Worm (Caenorhabditis elegans) whole organism, early embryonic: ENCODE data around the gene nspb-2.

ENCODE experiments used
- B0310.2 ChIP-seq: sonication (generic microtip); optimal IDR thresholded peaks from 2 replicates; lab custom pipeline; 2016; ENCODE audit warnings: mild to moderate bottlenecking, missing genetic modification characterization, missing compliant biosample characterization
- F13C5.2 ChIP-seq: sonication (generic microtip); optimal IDR thresholded peaks from 2 replicates; lab custom pipeline; 2017; ENCODE audit warnings: mild to moderate bottlenecking, missing genetic modification characterization, inconsistent platforms, missing compliant biosample characterization
- aly-1 ChIP-seq: sonication (generic microtip); optimal IDR thresholded peaks from 2 replicates; lab custom pipeline; 2016; ENCODE audit warnings: missing genetic modification characterization, missing compliant biosample characterization
- ama-1 ChIP-seq: fragments of 150-350 bp; optimal IDR thresholded peaks from 2 replicates; lab custom pipeline; 2014
- ceh-13 ChIP-seq: fragments of 200-800 bp; sonication (Bioruptor generic); optimal IDR thresholded peaks from 2 replicates; lab custom pipeline; 2018; ENCODE audit warnings: mild to moderate bottlenecking, missing genetic modification characterization, missing compliant biosample characterization
- ceh-36 ChIP-seq: sonication (generic microtip); optimal IDR thresholded peaks from 2 replicates; lab custom pipeline; 2016; ENCODE audit warnings: missing genetic modification characterization, inconsistent platforms, missing compliant biosample characterization
- ets-7 ChIP-seq: sonication (generic microtip); optimal IDR thresholded peaks from 2 replicates; lab custom pipeline; 2016; ENCODE audit warnings: missing genotype, missing genetic modification characterization, missing compliant biosample characterization
- flt-1 ChIP-seq: fragments of 200-800 bp; sonication (Bioruptor generic); IDR thresholded peaks from 2 replicates; pipeline ENCODE4 v1.3.6; 2022; ENCODE audit warnings: missing genetic modification characterization, missing compliant biosample characterization
- hmbx-1 ChIP-seq: sonication (generic microtip); optimal IDR thresholded peaks from 2 replicates; lab custom pipeline; 2016; ENCODE audit warnings: mild to moderate bottlenecking, missing genetic modification characterization, missing compliant biosample characterization
- hmg-4 ChIP-seq: fragments of 200-800 bp; sonication (Bioruptor generic); optimal IDR thresholded peaks from 2 replicates; lab custom pipeline; 2018; ENCODE audit warnings: mild to moderate bottlenecking, missing genetic modification characterization, missing compliant biosample characterization
- hnd-1 ChIP-seq: sonication (generic microtip); optimal IDR thresholded peaks from 2 replicates; lab custom pipeline; 2016; ENCODE audit warnings: missing genetic modification characterization, missing compliant biosample characterization
- pes-1 ChIP-seq: fragments of 200-800 bp; sonication (Bioruptor generic); IDR thresholded peaks from 2 replicates; pipeline ENCODE4 v1.3.6; 2022; ENCODE audit warnings: missing genetic modification reagents, missing genetic modification characterization, missing compliant biosample characterization
- scrt-1 ChIP-seq: fragments of 200-800 bp; sonication (Bioruptor generic); IDR thresholded peaks from 2 replicates; pipeline ENCODE4 v1.3.6; 2022; ENCODE audit warnings: missing genetic modification characterization, missing compliant biosample characterization
- sea-1 ChIP-seq: fragments of 200-800 bp; sonication (Bioruptor generic); conservative IDR thresholded peaks from 2 replicates; pipeline ENCODE4 v1.3.6; 2022; ENCODE audit warnings: missing genetic modification characterization, missing compliant biosample characterization
- tbx-11 ChIP-seq: fragments of 200-800 bp; sonication (Bioruptor generic); IDR thresholded peaks from 2 replicates; pipeline ENCODE4 v1.3.6; 2022; ENCODE audit warnings: missing genetic modification characterization, missing compliant biosample characterization
- tbx-37 ChIP-seq: fragments of 200-800 bp; sonication (Bioruptor generic); conservative IDR thresholded peaks from 2 replicates; pipeline ENCODE4 v1.3.6; 2022; ENCODE audit warnings: missing genetic modification reagents, missing genetic modification characterization, missing compliant biosample characterization
- tra-4 ChIP-seq: sonication (generic microtip); optimal IDR thresholded peaks from 2 replicates; lab custom pipeline; 2017; ENCODE audit warnings: missing genetic modification characterization, missing compliant biosample characterization

nspb-2 gene

DNA sequence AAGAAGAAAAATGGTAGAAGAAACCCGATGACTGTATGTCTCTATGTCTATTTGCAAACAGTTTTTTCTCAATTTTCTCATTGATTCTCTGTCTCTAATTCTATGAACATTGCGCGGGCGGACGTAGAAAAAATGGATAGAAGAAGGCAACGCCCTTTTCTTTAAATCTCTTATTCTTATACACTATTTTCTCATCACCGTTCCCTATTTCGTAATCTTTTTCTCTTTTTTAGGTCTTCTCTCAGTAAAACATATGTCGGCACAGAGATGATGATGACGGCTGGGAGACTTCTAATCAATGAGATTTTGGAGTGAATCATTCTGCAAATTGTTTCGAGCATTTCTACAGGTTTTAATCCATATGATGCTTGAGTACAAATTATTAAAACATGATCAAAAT is 30.6 kb downstream of the nspb-2 start:
- TF ChIP-seq sea-1 (GFP tag; lab: Robert Waterston, UW): no peak
- no peak for TF ChIP-seq ceh-36 (tag; lab: Kevin White, UChicago)

DNA sequence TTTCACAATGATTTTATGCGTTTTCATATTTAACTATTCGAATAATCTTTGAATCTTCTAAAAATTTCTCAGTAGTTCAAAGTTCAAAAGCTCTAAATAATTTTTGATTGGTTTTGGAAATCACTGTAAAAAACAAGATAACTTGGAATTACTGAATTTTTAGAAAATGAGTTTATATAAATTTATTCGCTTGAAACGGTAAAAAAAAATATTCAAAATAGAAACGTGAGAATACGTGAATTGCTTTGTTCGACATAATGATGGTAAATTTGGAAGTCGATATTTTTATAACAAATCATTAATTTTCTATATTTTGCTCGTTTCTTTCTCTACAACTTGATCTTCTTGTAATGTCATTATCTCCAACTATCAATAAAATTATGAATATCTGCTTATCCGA is 31.9 kb downstream of the nspb-2 start, which contains the start of gene C01B10.44:
Gene C01B10.44 (plus strand): TSS at position 301 of the 400 bp plus-strand sequence.
- no peak for TF ChIP-seq hmg-4 (GFP tag; lab: Kevin White, UChicago)
- TF ChIP-seq ama-1 (lab: Kevin White, UChicago): no peak
- TF ChIP-seq flt-1: no peak
- no peak for TF ChIP-seq tra-4 (tag; lab: Kevin White, UChicago)
- TF ChIP-seq hnd-1: no peak
- no peak for TF ChIP-seq B0310.2 (tag; lab: Kevin White, UChicago)
- no peak for TF ChIP-seq pes-1 (GFP tag; lab: Robert Waterston, UW)
- no peak for TF ChIP-seq scrt-1 (GFP tag; lab: Robert Waterston, UW)
- no peak for TF ChIP-seq aly-1 (tag; lab: Kevin White, UChicago)
- TF ChIP-seq F13C5.2 (tag; lab: Kevin White, UChicago): no peak

DNA sequence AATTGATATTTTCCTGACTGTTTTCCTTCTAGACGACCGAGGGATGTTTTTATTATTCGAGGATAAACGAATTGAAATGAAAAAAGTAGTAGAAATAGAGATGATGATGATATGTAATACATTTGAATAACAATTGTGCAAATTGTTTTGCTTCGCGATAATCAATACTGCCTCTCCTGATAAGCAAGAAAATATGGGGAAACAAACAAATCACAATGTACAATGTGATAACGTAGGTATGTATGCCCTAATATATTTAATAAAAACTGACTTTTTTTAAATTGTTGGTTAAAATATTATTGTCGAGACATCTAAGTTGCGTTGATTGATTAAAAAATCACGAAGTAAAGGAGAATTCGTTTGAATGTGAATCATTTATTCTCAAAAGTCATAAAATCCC is 36.3 kb downstream of the nspb-2 start, which contains the start of gene cest-5.2:
Gene cest-5.2 (minus strand): TSS at position 128 of the 400 bp plus-strand sequence.
- TF ChIP-seq pes-1 (GFP tag; lab: Robert Waterston, UW): no peak
- TF ChIP-seq tbx-37 (GFP tag; lab: Robert Waterston, UW): no peak
- no peak for TF ChIP-seq tra-4 (tag; lab: Kevin White, UChicago)
- TF ChIP-seq sea-1 (GFP tag; lab: Robert Waterston, UW): no peak
- no peak for TF ChIP-seq flt-1
- TF ChIP-seq ama-1 (lab: Kevin White, UChicago): no peak
- TF ChIP-seq ceh-13 (GFP tag; lab: Kevin White, UChicago): no peak
- TF ChIP-seq B0310.2 (tag; lab: Kevin White, UChicago): no peak
- TF ChIP-seq hnd-1: no peak
- no peak for TF ChIP-seq hmbx-1 (tag; lab: Kevin White, UChicago)
- no peak for TF ChIP-seq ceh-36 (tag; lab: Kevin White, UChicago)
- no peak for TF ChIP-seq scrt-1 (GFP tag; lab: Robert Waterston, UW)
- no peak for TF ChIP-seq ets-7 (tag; lab: Kevin White, UChicago)
- TF ChIP-seq tbx-11: no peak
- no peak for TF ChIP-seq aly-1 (tag; lab: Kevin White, UChicago)
- no peak for TF ChIP-seq hmg-4 (GFP tag; lab: Kevin White, UChicago)
- no peak for TF ChIP-seq F13C5.2 (tag; lab: Kevin White, UChicago)

DNA sequence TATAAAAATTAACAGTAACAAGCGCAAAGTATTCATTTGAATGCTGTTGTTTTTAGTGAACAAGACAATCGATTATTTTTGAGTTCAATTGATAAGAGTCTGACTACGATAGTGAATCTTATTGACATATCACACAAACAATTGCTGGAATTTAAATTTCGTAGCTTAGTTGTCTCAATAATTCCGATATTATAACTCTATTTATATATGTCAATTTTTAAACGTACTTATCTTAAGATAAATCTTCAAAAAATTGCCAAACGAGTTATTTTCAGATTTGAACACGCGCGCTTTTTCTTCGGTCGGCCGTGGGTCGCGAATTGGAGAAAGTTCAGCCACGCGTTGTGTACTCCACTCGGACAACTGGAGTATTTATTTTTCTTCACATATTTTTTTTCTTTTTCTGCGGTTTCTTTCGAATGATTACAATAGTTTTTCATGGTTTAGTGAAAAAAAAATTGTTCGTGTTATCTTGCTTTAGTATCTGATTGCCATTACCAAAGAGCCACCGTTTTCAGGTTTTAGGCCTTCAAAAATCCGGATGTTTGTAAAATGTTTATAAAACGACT is 40.3 kb downstream of the nspb-2 start, which contains the start of the genes cest-5.1 and C01B10.9:
Gene cest-5.1 (minus strand): TSS at position 51 of the 569 bp plus-strand sequence.
Gene C01B10.9 (plus strand): TSS at position 519 of the 569 bp plus-strand sequence.
- TF ChIP-seq tbx-37 (GFP tag; lab: Robert Waterston, UW) (peak; percentile 71), F13C5.2 (tag; lab: Kevin White, UChicago) (peak; percentile 26), ceh-13 (GFP tag; lab: Kevin White, UChicago) (no peak)

DNA sequence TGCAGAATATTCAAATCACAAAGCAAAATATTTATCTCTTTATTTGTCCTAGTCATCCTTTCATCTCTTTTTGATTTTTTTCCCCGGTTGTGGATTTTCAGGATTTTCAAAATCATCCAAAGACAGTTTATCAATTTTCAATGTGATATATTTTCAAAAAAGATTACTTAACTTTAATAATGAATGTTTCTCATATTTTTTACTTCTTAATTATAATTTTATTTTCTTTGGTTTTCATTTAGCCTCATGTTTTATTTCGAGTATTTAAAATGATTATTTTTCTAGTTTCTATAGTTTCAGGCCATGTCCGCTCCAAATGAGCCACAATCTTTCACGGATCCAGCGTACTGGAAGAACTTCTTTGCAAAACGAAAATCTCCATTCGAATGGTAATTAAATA is 43.3 kb downstream of the nspb-2 start, which contains the start of gene metl-13:
Gene metl-13 (plus strand): TSS at position 301 of the 400 bp plus-strand sequence.
- TF ChIP-seq pes-1 (GFP tag; lab: Robert Waterston, UW) (no peak), ceh-13 (GFP tag; lab: Kevin White, UChicago) (no peak), hmbx-1 (tag; lab: Kevin White, UChicago) (no peak), hmg-4 (GFP tag; lab: Kevin White, UChicago) (no peak), ets-7 (tag; lab: Kevin White, UChicago) (no peak), hnd-1 (no peak), aly-1 (tag; lab: Kevin White, UChicago) (no peak), ama-1 (lab: Kevin White, UChicago) (no peak), ceh-36 (tag; lab: Kevin White, UChicago) (no peak), F13C5.2 (tag; lab: Kevin White, UChicago) (no peak), tra-4 (tag; lab: Kevin White, UChicago) (no peak), scrt-1 (GFP tag; lab: Robert Waterston, UW) (no peak), flt-1 (no peak), tbx-11 (no peak), sea-1 (GFP tag; lab: Robert Waterston, UW) (no peak), tbx-37 (GFP tag; lab: Robert Waterston, UW) (no peak), B0310.2 (tag; lab: Kevin White, UChicago) (no peak)

DNA sequence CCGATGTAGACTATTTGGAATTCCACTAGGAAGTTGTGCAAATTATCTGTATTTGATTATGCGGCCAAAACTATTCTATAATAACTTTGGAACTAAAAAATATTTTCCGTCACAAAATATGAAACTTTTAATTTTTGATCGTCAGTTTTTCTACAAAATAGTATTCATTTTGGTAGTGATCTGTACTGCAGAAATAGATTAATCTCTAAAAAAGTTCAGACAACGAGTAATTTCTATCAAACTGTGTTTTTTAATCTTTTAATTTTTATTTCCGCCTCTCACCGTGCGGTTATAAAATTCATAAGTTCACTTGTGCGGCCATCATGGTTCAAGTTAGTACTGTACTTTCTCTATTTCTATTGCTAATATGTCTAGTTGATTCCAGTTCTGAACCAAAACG is 46.8 kb downstream of the nspb-2 start, which contains the start of gene C01B10.7:
Gene C01B10.7 (plus strand): TSS at position 301 of the 400 bp plus-strand sequence.
- TF ChIP-seq ets-7 (tag; lab: Kevin White, UChicago) (no peak), tbx-11 (no peak), hmbx-1 (tag; lab: Kevin White, UChicago) (no peak), sea-1 (GFP tag; lab: Robert Waterston, UW) (no peak), aly-1 (tag; lab: Kevin White, UChicago) (no peak), pes-1 (GFP tag; lab: Robert Waterston, UW) (no peak), ama-1 (lab: Kevin White, UChicago) (no peak), hnd-1 (no peak), hmg-4 (GFP tag; lab: Kevin White, UChicago) (no peak), tra-4 (tag; lab: Kevin White, UChicago) (no peak), flt-1 (no peak), ceh-36 (tag; lab: Kevin White, UChicago) (no peak), B0310.2 (tag; lab: Kevin White, UChicago) (no peak), tbx-37 (GFP tag; lab: Robert Waterston, UW) (no peak)

DNA sequence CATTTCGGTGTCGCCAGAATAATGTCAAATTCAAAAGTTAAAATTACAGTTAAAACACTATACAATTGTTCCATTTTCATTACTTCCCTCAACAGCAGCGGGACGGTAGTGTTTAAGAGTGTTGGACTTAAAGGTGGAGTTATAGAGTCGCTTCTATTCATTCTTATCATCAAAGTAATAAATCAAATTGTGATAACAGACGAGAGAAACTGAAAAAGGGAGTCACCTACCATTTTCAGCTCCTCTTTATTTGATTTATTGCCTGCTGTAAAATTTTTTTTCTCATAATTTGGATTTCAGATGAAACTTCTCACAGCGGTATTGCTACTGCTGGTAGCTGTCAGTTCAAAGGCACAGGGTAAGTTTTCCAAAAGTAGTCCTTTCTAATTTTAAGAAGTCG is 48.4 kb downstream of the nspb-2 start, which contains the start of gene C01B10.6:
Gene C01B10.6 (plus strand): TSS at position 301 of the 400 bp plus-strand sequence.
- TF ChIP-seq tra-4 (tag; lab: Kevin White, UChicago): no peak
